Worm (Caenorhabditis elegans) whole organism, L1 larva: ENCODE results near the gene F59A7.14.

Source experiments
- C04F5.9 ChIP-seq: sonication (generic microtip); optimal IDR thresholded peaks from 2 replicates; lab custom pipeline; 2016; ENCODE audit warnings: missing genetic modification characterization, missing compliant biosample characterization
- C16A3.4 ChIP-seq: fragments of 150-350 bp; optimal IDR thresholded peaks from 2 replicates; lab custom pipeline; 2014; ENCODE audit warnings: missing biosample characterization, missing genetic modification characterization
- Y116A8C.19 ChIP-seq: sonication (generic microtip); optimal IDR thresholded peaks from 2 replicates; lab custom pipeline; 2016; ENCODE audit warnings: missing compliant biosample characterization, missing genetic modification characterization, borderline replicate concordance
- alr-1 ChIP-seq: fragments of 200-800 bp; sonication (Bioruptor generic); optimal IDR thresholded peaks from 2 replicates; lab custom pipeline; 2018; ENCODE audit warnings: borderline replicate concordance, mild to moderate bottlenecking, missing genetic modification characterization, missing compliant biosample characterization
- aly-2 ChIP-seq: fragments of 150-350 bp; optimal IDR thresholded peaks from 2 replicates; lab custom pipeline; 2014; ENCODE audit warnings: missing biosample characterization, missing genetic modification characterization
- blmp-1 ChIP-seq: fragments of 150-350 bp; optimal IDR thresholded peaks from 2 replicates; lab custom pipeline; 2014; ENCODE audit warnings: missing biosample characterization, missing genetic modification characterization
- ceh-63 ChIP-seq: fragments of 200-800 bp; sonication (Bioruptor generic); optimal IDR thresholded peaks from 2 replicates; lab custom pipeline; 2018; ENCODE audit warnings: mild to moderate bottlenecking, missing genetic modification characterization, missing compliant biosample characterization
- ceh-8 ChIP-seq: fragments of 200-800 bp; sonication (Bioruptor generic); optimal IDR thresholded peaks from 2 replicates; lab custom pipeline; 2018; ENCODE audit warnings: mild to moderate bottlenecking, missing genetic modification characterization, moderate library complexity, missing compliant biosample characterization
- ceh-90 ChIP-seq: sonication (generic microtip); optimal IDR thresholded peaks from 2 replicates; lab custom pipeline; 2016; ENCODE audit warnings: missing genetic modification characterization, missing compliant biosample characterization
- efl-1 ChIP-seq, 4 experiments: fragments of 150-350 bp; optimal IDR thresholded peaks in 3 of 4; peaks in 1 of 4; 1 replicate in 1 of 4; 2 replicates in 3 of 4; lab custom pipeline; 2014; ENCODE audit warnings: missing biosample characterization in 2 of 4, missing genetic modification characterization in 2 of 4, missing genetic modification reagents in 2 of 4
- efl-3 ChIP-seq: fragments of 200-800 bp; sonication (Bioruptor generic); optimal IDR thresholded peaks from 2 replicates; lab custom pipeline; 2018; ENCODE audit warnings: mild to moderate bottlenecking, missing genetic modification characterization, missing compliant biosample characterization
- egl-27 ChIP-seq, 2 experiments: fragments of 150-350 bp in 1 of 2; sonication (generic microtip); optimal IDR thresholded peaks; 3 replicates each; lab custom pipeline; 2017 to 2018; ENCODE audit warnings: missing biosample characterization in 2 of 2, missing genetic modification characterization in 2 of 2, missing genetic modification reagents in 2 of 2
- fkh-4 ChIP-seq: sonication (generic microtip); optimal IDR thresholded peaks from 2 replicates; lab custom pipeline; 2016; ENCODE audit warnings: missing compliant biosample characterization, missing genetic modification characterization, borderline replicate concordance
- fkh-8 ChIP-seq: sonication (generic microtip); optimal IDR thresholded peaks from 2 replicates; lab custom pipeline; 2016; ENCODE audit warnings: mild to moderate bottlenecking, missing genetic modification characterization, missing compliant biosample characterization
- fos-1 ChIP-seq: fragments of 150-350 bp; optimal IDR thresholded peaks from 2 replicates; lab custom pipeline; 2014; ENCODE audit warnings: missing biosample characterization, missing genetic modification characterization
- grh-1 ChIP-seq: fragments of 200-800 bp; sonication (Bioruptor generic); IDR thresholded peaks from 2 replicates; pipeline ENCODE4 v1.3.6; 2022; ENCODE audit warnings: missing genetic modification reagents, missing genetic modification characterization, missing compliant biosample characterization
- hlh-4 ChIP-seq: sonication (generic microtip); optimal IDR thresholded peaks from 2 replicates; lab custom pipeline; 2016; ENCODE audit warnings: mild to moderate bottlenecking, missing genetic modification characterization, missing compliant biosample characterization
- irx-1 ChIP-seq: sonication (generic microtip); optimal IDR thresholded peaks from 2 replicates; lab custom pipeline; 2016; ENCODE audit warnings: missing genetic modification characterization, missing compliant biosample characterization
- jun-1 ChIP-seq: fragments of 150-350 bp; optimal IDR thresholded peaks from 2 replicates; lab custom pipeline; 2014; ENCODE audit warnings: missing biosample characterization, missing genetic modification reagents, missing genetic modification characterization
- lin-14 ChIP-seq: fragments of 200-800 bp; sonication (Bioruptor generic); optimal IDR thresholded peaks from 2 replicates; lab custom pipeline; 2018; ENCODE audit warnings: mild to moderate bottlenecking, missing genetic modification characterization, moderate library complexity, missing compliant biosample characterization
- lin-35 ChIP-seq, 2 experiments: fragments of 150-350 bp; optimal IDR thresholded peaks; 2 replicates each; lab custom pipeline; 2014; ENCODE audit warnings: missing biosample characterization in 2 of 2, missing genetic modification characterization in 2 of 2, missing genetic modification reagents in 2 of 2
- lin-39 ChIP-seq: fragments of 150-350 bp; optimal IDR thresholded peaks from 2 replicates; lab custom pipeline; 2014; ENCODE audit warnings: missing biosample characterization, missing genetic modification reagents, missing genetic modification characterization
- lir-3 ChIP-seq: sonication (generic microtip); optimal IDR thresholded peaks from 2 replicates; lab custom pipeline; 2016; ENCODE audit warnings: mild to moderate bottlenecking, missing genetic modification characterization, moderate library complexity, missing compliant biosample characterization; ENCODE audit not compliant: poor library complexity
- mef-2 ChIP-seq: fragments of 150-350 bp; optimal IDR thresholded peaks from 2 replicates; lab custom pipeline; 2014; ENCODE audit warnings: missing biosample characterization, missing genetic modification characterization
- nhr-11 ChIP-seq: fragments of 150-350 bp; optimal IDR thresholded peaks from 2 replicates; lab custom pipeline; 2014; ENCODE audit warnings: missing biosample characterization, missing genetic modification characterization
- nhr-12 ChIP-seq: sonication (generic microtip); optimal IDR thresholded peaks from 2 replicates; lab custom pipeline; 2017; ENCODE audit warnings: missing biosample characterization, missing genetic modification characterization
- nhr-20 ChIP-seq: sonication (generic microtip); optimal IDR thresholded peaks from 2 replicates; lab custom pipeline; 2016; ENCODE audit warnings: mild to moderate bottlenecking, missing genetic modification characterization, missing compliant biosample characterization
- nhr-237 ChIP-seq: fragments of 150-350 bp; optimal IDR thresholded peaks from 2 replicates; lab custom pipeline; 2014; ENCODE audit warnings: missing biosample characterization, missing genetic modification characterization
- nhr-71 ChIP-seq: sonication (generic microtip); optimal IDR thresholded peaks from 2 replicates; lab custom pipeline; 2016; ENCODE audit warnings: mild to moderate bottlenecking, missing genetic modification characterization, moderate library complexity, missing compliant biosample characterization
- nhr-90 ChIP-seq: sonication (generic microtip); optimal IDR thresholded peaks from 2 replicates; lab custom pipeline; 2016; ENCODE audit warnings: mild to moderate bottlenecking, missing genetic modification characterization, missing compliant biosample characterization; ENCODE audit not compliant: poor library complexity
- pag-3 ChIP-seq: sonication (generic microtip); optimal IDR thresholded peaks from 2 replicates; lab custom pipeline; 2017; ENCODE audit warnings: missing genetic modification characterization, mild to moderate bottlenecking, missing compliant biosample characterization, antibody characterized with exemption, borderline replicate concordance; ENCODE audit not compliant: insufficient read depth
- pax-3 ChIP-seq: fragments of 200-800 bp; sonication (Bioruptor generic); optimal IDR thresholded peaks from 2 replicates; lab custom pipeline; 2018; ENCODE audit warnings: mild to moderate bottlenecking, missing genetic modification characterization, moderate library complexity, missing compliant biosample characterization
- pqm-1 ChIP-seq: sonication (generic microtip); optimal IDR thresholded peaks from 3 replicates; lab custom pipeline; 2017; ENCODE audit warnings: missing biosample characterization, missing genetic modification characterization
- skn-1 ChIP-seq: fragments of 150-350 bp; optimal IDR thresholded peaks from 2 replicates; lab custom pipeline; 2014; ENCODE audit warnings: missing biosample characterization, missing genetic modification characterization
- sptf-1 ChIP-seq: fragments of 150-350 bp; optimal IDR thresholded peaks from 2 replicates; lab custom pipeline; 2014; ENCODE audit warnings: missing biosample characterization, missing genetic modification characterization
- tlp-1 ChIP-seq: fragments of 150-350 bp; optimal IDR thresholded peaks from 2 replicates; lab custom pipeline; 2014; ENCODE audit warnings: missing biosample characterization, missing genetic modification characterization
- unc-30 ChIP-seq: sonication (generic microtip); optimal IDR thresholded peaks from 2 replicates; lab custom pipeline; 2017; ENCODE audit warnings: missing biosample characterization, missing genetic modification characterization
- unc-62 ChIP-seq: fragments of 150-350 bp; optimal IDR thresholded peaks from 2 replicates; lab custom pipeline; 2014; ENCODE audit warnings: missing biosample characterization, missing genetic modification reagents, missing genetic modification characterization
- vab-15 ChIP-seq: sonication (generic microtip); optimal IDR thresholded peaks from 2 replicates; lab custom pipeline; 2017; ENCODE audit warnings: missing genotype, mild to moderate bottlenecking, missing genetic modification characterization, missing compliant biosample characterization
- xbp-1 ChIP-seq: sonication (generic microtip); optimal IDR thresholded peaks from 2 replicates; lab custom pipeline; 2016; ENCODE audit warnings: missing genetic modification characterization, missing compliant biosample characterization
- zip-4 ChIP-seq: fragments of 200-800 bp; sonication (Bioruptor generic); optimal IDR thresholded peaks from 2 replicates; lab custom pipeline; 2018; ENCODE audit warnings: mild to moderate bottlenecking, missing genetic modification characterization, moderate library complexity, missing compliant biosample characterization
- ztf-11 ChIP-seq, 2 experiments: sonication (generic microtip); optimal IDR thresholded peaks; 2 replicates each; lab custom pipeline; 2016 to 2017; ENCODE audit warnings: missing genetic modification characterization in 2 of 2, missing biosample characterization in 1 of 2, missing compliant biosample characterization in 1 of 2
- ztf-4 ChIP-seq: fragments of 150-350 bp; optimal IDR thresholded peaks from 2 replicates; lab custom pipeline; 2014; ENCODE audit warnings: missing biosample characterization, missing genetic modification characterization

F59A7.14 gene

DNA sequence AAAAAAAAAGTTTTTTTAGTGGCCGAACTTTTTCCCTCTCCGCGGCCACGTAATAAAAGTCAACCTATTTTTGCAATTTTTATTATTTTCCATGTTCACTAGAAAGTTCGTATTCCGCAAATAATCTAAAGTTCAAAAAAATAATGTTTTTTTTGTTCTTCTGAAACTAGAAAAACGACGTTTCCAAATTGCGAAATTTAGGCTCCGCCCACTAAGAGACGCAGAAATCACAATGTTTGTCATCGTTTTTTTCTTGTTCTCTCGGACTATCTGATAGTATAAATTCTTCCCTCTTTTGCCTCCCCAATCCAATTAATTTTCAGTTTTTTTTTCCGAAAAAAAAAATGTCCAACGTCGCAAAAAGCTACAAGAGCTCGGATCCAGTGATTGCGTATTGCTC, 38.5 kb downstream of the F59A7.14 start, which contains the start of gene comt-3:
TSS of gene comt-3 (plus strand) at position 214 of the 400 bp plus-strand sequence.
- no peak for TF ChIP-seq aly-2
- no peak for TF ChIP-seq C04F5.9 (tag; lab: Kevin White, UChicago)
- no peak for TF ChIP-seq Y116A8C.19 (tag; lab: Kevin White, UChicago)
- TF ChIP-seq pag-3, result no peak
- TF ChIP-seq zip-4 (GFP tag; lab: Kevin White, UChicago), result peak; percentile 22
- peak; percentile 39 for TF ChIP-seq nhr-20
- TF ChIP-seq nhr-12 (tag; lab: Kevin White, UChicago), result no peak
- TF ChIP-seq egl-27 (tag; optimal IDR thresholded peaks at IDR 0.05; lab: Kevin White, UChicago), result no peak
- TF ChIP-seq fos-1 (tag; lab: Kevin White, UChicago), result no peak
- no peak for TF ChIP-seq pqm-1 (tag; lab: Kevin White, UChicago)
- TF ChIP-seq lir-3 (tag; lab: Kevin White, UChicago), result no peak
- no peak for TF ChIP-seq vab-15 (tag; lab: Kevin White, UChicago)
- TF ChIP-seq ceh-90 (tag; lab: Kevin White, UChicago), result no peak
- no peak for TF ChIP-seq nhr-237 (tag; lab: Kevin White, UChicago)
- peak; percentile 8 for TF ChIP-seq nhr-71 (tag; lab: Kevin White, UChicago)
- no peak for TF ChIP-seq C16A3.4 (tag; lab: Kevin White, UChicago)
- TF ChIP-seq ceh-63 (GFP tag; lab: Kevin White, UChicago), result no peak
- no peak for TF ChIP-seq mef-2 (tag; lab: Kevin White, UChicago)
- TF ChIP-seq blmp-1 (tag; lab: Kevin White, UChicago), result no peak
- peak; percentile 99 for TF ChIP-seq skn-1 (tag; lab: Kevin White, UChicago)
- no peak for TF ChIP-seq hlh-4
- no peak for TF ChIP-seq nhr-90 (tag; lab: Kevin White, UChicago)
- TF ChIP-seq tlp-1 (tag; lab: Kevin White, UChicago), result no peak
- TF ChIP-seq ceh-8 (GFP tag; lab: Kevin White, UChicago), result no peak
- TF ChIP-seq alr-1 (tag; lab: Kevin White, UChicago), result no peak
- TF ChIP-seq grh-1, result no peak
- no peak for TF ChIP-seq ztf-4 (tag; lab: Kevin White, UChicago)
- no peak for TF ChIP-seq fkh-8 (tag; lab: Kevin White, UChicago)
- no peak for TF ChIP-seq irx-1 (tag; lab: Kevin White, UChicago)
- no peak for TF ChIP-seq jun-1 (tag; lab: Kevin White, UChicago)
- TF ChIP-seq unc-30 (tag; lab: Kevin White, UChicago), result no peak
- no peak for TF ChIP-seq lin-39
- no peak for TF ChIP-seq xbp-1 (tag; lab: Kevin White, UChicago)
- TF ChIP-seq fkh-4, result no peak
- peak in 1 of 2 experiments; percentile 3 for TF ChIP-seq lin-35 (GFP tag; optimal IDR thresholded peaks at IDR 0.05; lab: Kevin White, UChicago)
- TF ChIP-seq efl-1 (optimal IDR thresholded peaks at IDR 0.05; lab: Kevin White, UChicago), result no peak
- TF ChIP-seq efl-1 (GFP tag; optimal IDR thresholded peaks at IDR 0.05 in 1 of 2; lab: Kevin White, UChicago), result peak in 1 of 2 experiments; percentile 24
- TF ChIP-seq nhr-11 (tag; lab: Kevin White, UChicago), result no peak
- no peak for TF ChIP-seq unc-62
- TF ChIP-seq efl-3 (GFP tag; lab: Kevin White, UChicago), result no peak
- no peak for TF ChIP-seq sptf-1
- no peak for TF ChIP-seq lin-14
- TF ChIP-seq ztf-11 (tag; optimal IDR thresholded peaks at IDR 0.05; lab: Kevin White, UChicago), result no peak
- no peak for TF ChIP-seq pax-3 (tag; lab: Kevin White, UChicago)
